Fruit fly (Drosophila melanogaster) whole organism, pupa: Measurements from ENCODE around the gene wda.

ENCODE experiments used
- CG10348 ChIP-seq: fragments of 200-800 bp; sonication (Bioruptor generic); IDR thresholded peaks from 2 replicates; pipeline ENCODE4 v1.3.6; 2022; ENCODE audit warnings: missing biosample characterization, missing genetic modification characterization
- CG12605 ChIP-seq: fragments of 200-800 bp; sonication (Bioruptor generic); IDR thresholded peaks from 2 replicates; pipeline ENCODE4 v1.3.6; 2022; ENCODE audit warnings: missing biosample characterization, missing genetic modification characterization
- CG13204 ChIP-seq: fragments of 200-800 bp; sonication (Bioruptor generic); optimal IDR thresholded peaks from 2 replicates; lab custom pipeline; 2018; ENCODE audit warnings: missing biosample characterization, mild to moderate bottlenecking, missing genetic modification characterization, moderate library complexity
- CG14655 ChIP-seq: fragments of 200-800 bp; sonication (Bioruptor generic); optimal IDR thresholded peaks from 3 replicates; lab custom pipeline; 2017; ENCODE audit warnings: mild to moderate bottlenecking, missing biosample characterization, missing genetic modification reagents, missing genetic modification characterization
- CG15710 ChIP-seq: fragments of 200-800 bp; sonication (Bioruptor generic); optimal IDR thresholded peaks from 2 replicates; lab custom pipeline; 2018; ENCODE audit warnings: missing biosample characterization, mild to moderate bottlenecking, missing genetic modification characterization, moderate library complexity
- CG17806 ChIP-seq: fragments of 200-800 bp; sonication (Bioruptor generic); optimal IDR thresholded peaks from 2 replicates; lab custom pipeline; 2018; ENCODE audit warnings: missing biosample characterization, mild to moderate bottlenecking, missing genetic modification characterization, moderate library complexity
- CG32121 ChIP-seq: fragments of 200-800 bp; sonication (Bioruptor generic); IDR thresholded peaks from 2 replicates; pipeline ENCODE4 v1.3.6; 2022; ENCODE audit warnings: missing biosample characterization, missing genetic modification characterization
- CG34367 ChIP-seq: fragments of 200-800 bp; sonication (Bioruptor generic); optimal IDR thresholded peaks from 2 replicates; lab custom pipeline; 2018; ENCODE audit warnings: missing biosample characterization, mild to moderate bottlenecking, missing genetic modification characterization
- CG4496 ChIP-seq: fragments of 200-800 bp; sonication (Bioruptor generic); IDR thresholded peaks from 3 replicates; pipeline ENCODE4 v1.3.6; 2022; ENCODE audit warnings: missing biosample characterization, missing genetic modification characterization
- CG8159 ChIP-seq: fragments of 200-800 bp; sonication (Bioruptor generic); optimal IDR thresholded peaks from 3 replicates; lab custom pipeline; 2018; ENCODE audit warnings: missing biosample characterization, mild to moderate bottlenecking, missing genetic modification characterization, moderate library complexity
- CG8301 ChIP-seq: fragments of 200-800 bp; sonication (Bioruptor generic); optimal IDR thresholded peaks from 2 replicates; lab custom pipeline; 2018; ENCODE audit warnings: missing biosample characterization, mild to moderate bottlenecking, missing genetic modification characterization
- CG9948 ChIP-seq: fragments of 200-800 bp; sonication (Bioruptor generic); optimal IDR thresholded peaks from 2 replicates; lab custom pipeline; 2018; ENCODE audit warnings: missing biosample characterization, mild to moderate bottlenecking, missing genetic modification characterization, moderate library complexity
- D1 ChIP-seq: fragments of 200-800 bp; sonication (Bioruptor generic); optimal IDR thresholded peaks from 2 replicates; lab custom pipeline; 2018; ENCODE audit warnings: missing biosample characterization, mild to moderate bottlenecking, missing genetic modification characterization, moderate library complexity
- EcR ChIP-seq: fragments of 200-800 bp; sonication (Bioruptor generic); optimal IDR thresholded peaks from 3 replicates; lab custom pipeline; 2019; ENCODE audit warnings: missing biosample characterization, missing genetic modification characterization, mild to moderate bottlenecking, moderate library complexity, missing genetic modification reagents
- Ets98B ChIP-seq: fragments of 200-800 bp; sonication (Bioruptor generic); IDR thresholded peaks from 2 replicates; pipeline ENCODE4 v1.3.6; 2022; ENCODE audit warnings: missing biosample characterization, missing genetic modification characterization
- Pif1A ChIP-seq: fragments of 200-800 bp; sonication (Bioruptor generic); optimal IDR thresholded peaks from 3 replicates; lab custom pipeline; 2016; ENCODE audit warnings: missing biosample characterization, missing genetic modification characterization
- Pif1B ChIP-seq: fragments of 200-800 bp; sonication (Bioruptor generic); optimal IDR thresholded peaks from 3 replicates; lab custom pipeline; 2016; ENCODE audit warnings: missing biosample characterization, missing genetic modification characterization
- Snoo ChIP-seq: fragments of 200-800 bp; sonication (Bioruptor generic); optimal IDR thresholded peaks from 3 replicates; lab custom pipeline; 2017; ENCODE audit warnings: missing biosample characterization, mild to moderate bottlenecking, missing genetic modification characterization, inconsistent platforms
- fd96Ca ChIP-seq: fragments of 200-800 bp; sonication (Bioruptor generic); IDR thresholded peaks from 3 replicates; pipeline ENCODE4 v1.3.6; 2022; ENCODE audit warnings: missing biosample characterization, missing genetic modification characterization
- gl ChIP-seq: fragments of 200-800 bp; sonication (Bioruptor generic); optimal IDR thresholded peaks from 2 replicates; lab custom pipeline; 2018; ENCODE audit warnings: missing biosample characterization, mild to moderate bottlenecking, missing genetic modification characterization
- rn ChIP-seq: fragments of 200-800 bp; sonication (Bioruptor generic); IDR thresholded peaks from 2 replicates; pipeline ENCODE4 v1.3.6; 2022; ENCODE audit warnings: missing biosample characterization, missing genetic modification characterization

Gene wda

DNA sequence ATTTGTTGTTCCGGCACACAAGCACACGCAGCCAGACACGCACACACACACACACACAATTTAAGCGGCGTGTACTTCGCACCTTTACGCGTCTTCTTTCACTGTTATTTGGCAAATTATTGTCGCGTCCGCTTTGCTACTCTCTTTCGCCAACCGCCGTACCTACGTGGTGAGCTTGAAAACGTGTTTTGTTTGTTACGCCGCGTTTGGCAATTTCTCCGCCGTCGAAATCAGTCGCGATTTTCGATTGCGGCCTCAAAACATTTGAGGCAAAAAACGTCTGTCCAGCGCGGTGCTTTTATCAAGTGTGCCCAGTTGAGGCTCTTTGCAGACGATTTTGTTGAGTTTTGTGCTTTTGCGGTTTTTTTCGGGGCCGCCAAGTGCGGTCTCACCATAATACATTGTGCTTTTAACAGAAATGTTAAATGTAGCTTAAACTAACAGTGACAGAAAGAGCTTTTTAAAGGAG lies 36.2 kb downstream of the wda start:
- TF ChIP-seq CG9948 (no peak), Pif1A (GFP tag; lab: Kevin White, UChicago) (no peak), CG13204 (GFP tag; lab: Kevin White, UChicago) (peak; percentile 3), CG8159 (tag; lab: Kevin White, UChicago) (no peak), CG17806 (tag; lab: Kevin White, UChicago) (peak; percentile 7), Ets98B (GFP tag; lab: Robert Waterston, UW) (no peak; the same call in 1 of the 2 replicates), CG14655 (GFP tag; lab: Kevin White, UChicago) (no peak), CG4496 (GFP tag; lab: Robert Waterston, UW) (peak; percentile 53; the same call in 2 of the 3 replicates), CG12605 (no peak), EcR (peak; percentile 32), Snoo (tag; lab: Kevin White, UChicago) (peak; percentile 38), CG8301 (tag; lab: Kevin White, UChicago) (no peak), CG34367 (no peak), D1 (tag; lab: Kevin White, UChicago) (no peak), gl (tag; lab: Kevin White, UChicago) (peak; percentile 47), CG15710 (tag; lab: Kevin White, UChicago) (peak; percentile 7)

- peak; percentile 15 for TF ChIP-seq CG8159 (tag; lab: Kevin White, UChicago)
- TF ChIP-seq fd96Ca (GFP tag; lab: Robert Waterston, UW), result 0 out of 3 replicates have a peak, but pooled peaks have one; percentile 15
- peak; percentile 10 for TF ChIP-seq CG14655 (GFP tag; lab: Kevin White, UChicago)
- TF ChIP-seq CG34367, result no peak
Measured at dm6 chr3R:23221003-23221679, 36.7 kb downstream of the wda start.

- peak; percentile 88 for TF ChIP-seq EcR
- TF ChIP-seq Ets98B (GFP tag; lab: Robert Waterston, UW), result no peak
- TF ChIP-seq CG4496 (GFP tag; lab: Robert Waterston, UW), result peak; percentile 16; the same call in 1 of the 3 replicates
- TF ChIP-seq, all 21 proteins: peak for 2
Measured at dm6 chr3R:23220239-23221002, 37.5 kb downstream of the wda start.

- TF ChIP-seq CG32121 (GFP tag; lab: Robert Waterston, UW) (no peak), fd96Ca (GFP tag; lab: Robert Waterston, UW) (no peak), EcR (no peak), CG4496 (GFP tag; lab: Robert Waterston, UW) (no peak), CG14655 (GFP tag; lab: Kevin White, UChicago) (no peak), rn (GFP tag; lab: Robert Waterston, UW) (no peak), CG8301 (tag; lab: Kevin White, UChicago) (no peak), CG10348 (GFP tag; lab: Robert Waterston, UW) (no peak), D1 (tag; lab: Kevin White, UChicago) (no peak), CG12605 (no peak), CG17806 (tag; lab: Kevin White, UChicago) (no peak), gl (tag; lab: Kevin White, UChicago) (no peak)
Measured at dm6 chr3R:23217142-23217771, 40.6 kb downstream of the wda start.

- no peak for TF ChIP-seq Pif1B (GFP tag; lab: Kevin White, UChicago)
- TF ChIP-seq CG4496 (GFP tag; lab: Robert Waterston, UW), result no peak
- TF ChIP-seq CG9948, result no peak
- no peak for TF ChIP-seq CG12605
- no peak for TF ChIP-seq CG8301 (tag; lab: Kevin White, UChicago)
- TF ChIP-seq gl (tag; lab: Kevin White, UChicago), result no peak
- TF ChIP-seq Ets98B (GFP tag; lab: Robert Waterston, UW), result no peak
- no peak for TF ChIP-seq Snoo (tag; lab: Kevin White, UChicago)
- TF ChIP-seq CG15710 (tag; lab: Kevin White, UChicago), result no peak
- no peak for TF ChIP-seq CG10348 (GFP tag; lab: Robert Waterston, UW)
- no peak for TF ChIP-seq D1 (tag; lab: Kevin White, UChicago)
- no peak for TF ChIP-seq CG34367
Measured at dm6 chr3R:23215434-23215730, 42.5 kb downstream of the wda start.
